Fruit fly (Drosophila melanogaster) whole organism, embryonic: ENCODE measurements around the gene Dscam3.

Experiments used
- CG10209 ChIP-seq: fragments of 200-800 bp; sonication (Bioruptor generic); optimal IDR thresholded peaks from 3 replicates; lab custom pipeline; 2017; ENCODE audit warnings: missing biosample characterization, mild to moderate bottlenecking, missing genetic modification characterization, missing genetic modification reagents
- CG10431 ChIP-seq: fragments of 200-800 bp; sonication (Bioruptor generic); optimal IDR thresholded peaks from 3 replicates; lab custom pipeline; 2018; ENCODE audit warnings: missing biosample characterization, mild to moderate bottlenecking, missing genetic modification characterization
- CG10959 ChIP-seq: fragments of 200-800 bp; sonication (Bioruptor generic); IDR thresholded peaks from 2 replicates; pipeline ENCODE4 v1.3.6; 2022; ENCODE audit warnings: missing biosample characterization, missing genetic modification characterization
- CG11456 ChIP-seq: fragments of 200-800 bp; sonication (Bioruptor generic); IDR thresholded peaks from 3 replicates; pipeline ENCODE4 v1.3.6; 2022; ENCODE audit warnings: missing biosample characterization, missing genetic modification characterization
- CG15514 ChIP-seq: fragments of 200-800 bp; sonication (Bioruptor generic); optimal IDR thresholded peaks from 3 replicates; lab custom pipeline; 2017; ENCODE audit warnings: missing biosample characterization, missing genetic modification characterization, mild to moderate bottlenecking, moderate library complexity, missing genetic modification reagents
- CG1603 ChIP-seq: fragments of 200-800 bp; sonication (Bioruptor generic); optimal IDR thresholded peaks from 2 replicates; lab custom pipeline; 2019; ENCODE audit warnings: missing biosample characterization, mild to moderate bottlenecking, missing genetic modification characterization, moderate library complexity
- CG17802 ChIP-seq: fragments of 200-800 bp; sonication (Bioruptor generic); optimal IDR thresholded peaks from 2 replicates; lab custom pipeline; 2018; ENCODE audit warnings: missing biosample characterization, mild to moderate bottlenecking, missing genetic modification characterization, moderate library complexity
- CG18262 ChIP-seq: fragments of 200-800 bp; optimal IDR thresholded peaks from 3 replicates; lab custom pipeline; 2019; ENCODE audit warnings: missing biosample characterization, mild to moderate bottlenecking, missing genetic modification characterization, moderate library complexity
- CG34422 ChIP-seq: fragments of 200-800 bp; sonication (Bioruptor generic); IDR thresholded peaks from 3 replicates; pipeline ENCODE4 v1.3.6; 2022; ENCODE audit warnings: missing biosample characterization, missing genetic modification characterization
- CG7556 ChIP-seq: fragments of 200-800 bp; sonication (Bioruptor generic); optimal IDR thresholded peaks from 2 replicates; lab custom pipeline; 2017; ENCODE audit warnings: missing biosample characterization, mild to moderate bottlenecking, missing genetic modification characterization
- CG7963 ChIP-seq: fragments of 200-800 bp; sonication (Bioruptor generic); IDR thresholded peaks from 3 replicates; pipeline ENCODE4 v1.3.6; 2022; ENCODE audit warnings: missing biosample characterization, missing genetic modification characterization; ENCODE audit not compliant: partially characterized antibody
- CG8359 ChIP-seq: fragments of 200-800 bp; sonication (Bioruptor generic); optimal IDR thresholded peaks from 2 replicates; lab custom pipeline; 2017; ENCODE audit warnings: missing biosample characterization, mild to moderate bottlenecking, missing genetic modification characterization, borderline replicate concordance
- CTCF ChIP-seq: fragments of 200-800 bp; sonication (Bioruptor generic); optimal IDR thresholded peaks from 2 replicates; lab custom pipeline; 2017; ENCODE audit warnings: missing biosample characterization, mild to moderate bottlenecking, missing genetic modification characterization, moderate library complexity
- Drgx ChIP-seq: fragments of 200-800 bp; sonication (Bioruptor generic); IDR thresholded peaks from 2 replicates; pipeline ENCODE4 v1.3.6; 2022; ENCODE audit warnings: missing biosample characterization, missing genetic modification characterization
- Eip74EF ChIP-seq, 2 experiments: fragments of 200-800 bp in 1 of 2; fragments of >200 bp in 1 of 2; sonication (Bioruptor generic) in 1 of 2; optimal IDR thresholded peaks; 2 replicates each; lab custom pipeline; 2017 to 2019; ENCODE audit warnings: missing biosample characterization in 2 of 2, missing genetic modification characterization in 2 of 2, mild to moderate bottlenecking in 1 of 2, moderate library complexity in 1 of 2
- Elba2 ChIP-seq: fragments of 200-800 bp; sonication (Bioruptor generic); optimal IDR thresholded peaks from 3 replicates; lab custom pipeline; 2016; ENCODE audit warnings: missing biosample characterization, missing genetic modification characterization
- Gsc ChIP-seq: fragments of 200-800 bp; sonication (Bioruptor generic); IDR thresholded peaks from 2 replicates; pipeline ENCODE4 v1.3.6; 2022; ENCODE audit warnings: missing biosample characterization, missing genetic modification characterization
- Hmr ChIP-seq: fragments of 200-800 bp; sonication (Bioruptor generic); optimal IDR thresholded peaks from 3 replicates; lab custom pipeline; 2017; ENCODE audit warnings: mild to moderate bottlenecking, missing biosample characterization, missing genetic modification reagents, missing genetic modification characterization
- Hr78 ChIP-seq, 2 experiments: fragments of 200-800 bp in 1 of 2; fragments of >200 bp in 1 of 2; sonication (Bioruptor generic) in 1 of 2; optimal IDR thresholded peaks; 2 replicates each; lab custom pipeline; 2017 to 2019; ENCODE audit warnings: missing biosample characterization in 2 of 2, missing genetic modification characterization in 2 of 2, mild to moderate bottlenecking in 1 of 2, moderate library complexity in 1 of 2
- Hsf ChIP-seq: fragments of 200-800 bp; sonication (Bioruptor generic); optimal IDR thresholded peaks from 3 replicates; lab custom pipeline; 2016; ENCODE audit warnings: missing biosample characterization, missing genetic modification characterization
- NC2β ChIP-seq: fragments of 200-800 bp; sonication (Bioruptor generic); optimal IDR thresholded peaks from 2 replicates; lab custom pipeline; 2016; ENCODE audit warnings: missing biosample characterization, missing genetic modification characterization
- aop ChIP-seq: fragments of 200-800 bp; sonication (Bioruptor generic); IDR thresholded peaks from 2 replicates; pipeline ENCODE4 v1.3.6; 2022; ENCODE audit warnings: missing biosample characterization, missing genetic modification characterization
- dm ChIP-seq: fragments of 200-800 bp; sonication (Bioruptor generic); optimal IDR thresholded peaks from 3 replicates; lab custom pipeline; 2016; ENCODE audit warnings: missing biosample characterization, missing genetic modification characterization
- ftz-f1 ChIP-seq: fragments of 200-800 bp; sonication (Bioruptor generic); optimal IDR thresholded peaks from 2 replicates; lab custom pipeline; 2016; ENCODE audit warnings: missing biosample characterization, missing genetic modification characterization
- gt ChIP-seq: fragments of 200-800 bp; sonication (Bioruptor generic); IDR thresholded peaks from 2 replicates; pipeline ENCODE4 v1.3.6; 2022; ENCODE audit warnings: missing biosample characterization, missing genetic modification characterization
- hkb ChIP-seq, 2 experiments: fragments of 200-800 bp in 1 of 2; fragments of >200 bp in 1 of 2; sonication (Bioruptor generic) in 1 of 2; IDR thresholded peaks in 1 of 2; optimal IDR thresholded peaks in 1 of 2; 2 replicates each; pipeline versions ENCODE4 v1.3.6 to Lab custom; 2017 to 2022; ENCODE audit warnings: missing biosample characterization in 1 of 2, missing genetic modification characterization in 1 of 2
- jumu ChIP-seq: fragments of 200-800 bp; sonication (Bioruptor generic); optimal IDR thresholded peaks from 3 replicates; lab custom pipeline; 2016; ENCODE audit warnings: missing biosample characterization, missing genetic modification characterization
- lov ChIP-seq, 2 experiments: fragments of 200-800 bp in 1 of 2; fragments of >200 bp in 1 of 2; sonication (Bioruptor generic) in 1 of 2; IDR thresholded peaks in 1 of 2; optimal IDR thresholded peaks in 1 of 2; 2 replicates in 1 of 2; 3 replicates in 1 of 2; pipeline versions ENCODE4 v1.3.6 to Lab custom; 2017 to 2022; ENCODE audit warnings: missing biosample characterization in 1 of 2, missing genetic modification characterization in 1 of 2
- p53 ChIP-seq: fragments of 200-800 bp; sonication (Bioruptor generic); optimal IDR thresholded peaks from 2 replicates; lab custom pipeline; 2016; ENCODE audit warnings: missing biosample characterization, missing genetic modification characterization
- so ChIP-seq: fragments of 200-800 bp; sonication (Bioruptor generic); IDR thresholded peaks from 3 replicates; pipeline ENCODE4 v1.3.6; 2022; ENCODE audit warnings: missing biosample characterization, missing genetic modification characterization
- tio ChIP-seq: fragments of 200-800 bp; sonication (Bioruptor generic); optimal IDR thresholded peaks from 2 replicates; lab custom pipeline; 2017; ENCODE audit warnings: missing biosample characterization, missing genetic modification characterization, inconsistent platforms
- trh ChIP-seq: fragments of 200-800 bp; sonication (Bioruptor generic); optimal IDR thresholded peaks from 2 replicates; lab custom pipeline; 2016; ENCODE audit warnings: missing biosample characterization, missing genetic modification characterization
- z ChIP-seq: fragments of 200-800 bp; sonication (Bioruptor generic); IDR thresholded peaks from 3 replicates; pipeline ENCODE4 v1.3.6; 2022; ENCODE audit warnings: missing biosample characterization, missing genetic modification characterization

Dscam3 gene

dm6 chr3R:17440628-17441027 lies 64.8 kb downstream of the Dscam3 start, which contains the start of gene CG14331:
Gene CG14331, minus strand, starts transcription at chr3R:17440728.
- TF ChIP-seq CG8359 (GFP tag; lab: Kevin White, UChicago) (no peak), CG18262 (tag; lab: Kevin White, UChicago) (no peak), trh (no peak), CG1603 (tag; lab: Kevin White, UChicago) (no peak), CG10959 (GFP tag; lab: Robert Waterston, UW) (no peak), Hr78 (GFP tag; optimal IDR thresholded peaks at IDR 0.05; lab: Kevin White, UChicago) (no peak), Gsc (GFP tag; lab: Robert Waterston, UW) (no peak), so (GFP tag; lab: Robert Waterston, UW) (no peak), lov (optimal IDR thresholded peaks at IDR 0.05; lab: Kevin White, UChicago) (no peak), lov (GFP tag; IDR thresholded peaks at IDR 0.05; lab: Robert Waterston, UW) (no peak), aop (GFP tag; lab: Robert Waterston, UW) (no peak), z (GFP tag; lab: Robert Waterston, UW) (no peak), CG7963 (GFP tag; lab: Robert Waterston, UW) (no peak), dm (GFP tag; lab: Kevin White, UChicago) (no peak), p53 (GFP tag; lab: Kevin White, UChicago) (no peak), CG34422 (GFP tag; lab: Robert Waterston, UW) (no peak), gt (GFP tag; lab: Robert Waterston, UW) (no peak)

- TF ChIP-seq Hmr (no peak), CTCF (GFP tag; lab: Kevin White, UChicago) (no peak), CG17802 (tag; lab: Kevin White, UChicago) (no peak), CG10209 (GFP tag; lab: Kevin White, UChicago) (no peak)
Observed at dm6 chr3R:17434330-17434729, 71.1 kb downstream of the Dscam3 start, which contains the start of gene CG44090. Gene CG44090, minus strand, starts transcription at chr3R:17434430.

DNA sequence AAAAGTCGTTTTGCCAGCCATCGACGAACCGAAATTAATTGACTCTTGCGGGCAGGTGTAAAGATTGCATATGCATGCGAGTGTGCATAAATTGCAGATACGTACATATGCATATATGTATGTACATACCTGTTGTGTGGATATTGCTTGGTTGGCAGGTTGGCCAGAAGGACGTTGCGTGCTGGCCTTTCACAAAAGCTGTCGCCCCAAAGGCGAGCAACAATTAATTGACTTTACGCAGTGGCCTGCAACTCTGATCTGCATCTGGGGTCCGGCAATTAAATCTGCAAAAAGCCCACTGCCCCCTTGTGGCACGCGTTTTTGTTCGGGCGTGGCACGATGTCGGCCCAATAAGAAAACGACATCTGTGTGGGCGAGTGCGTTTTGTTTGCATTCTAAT lies 72.3 kb downstream of the Dscam3 start:
- TF ChIP-seq CG15514 (GFP tag; lab: Kevin White, UChicago) (no peak), Elba2 (GFP tag; lab: Kevin White, UChicago) (peak; percentile 31), CG11456 (GFP tag; lab: Robert Waterston, UW) (0 out of 3 replicates have a peak, but pooled peaks have one; percentile 9)

DNA sequence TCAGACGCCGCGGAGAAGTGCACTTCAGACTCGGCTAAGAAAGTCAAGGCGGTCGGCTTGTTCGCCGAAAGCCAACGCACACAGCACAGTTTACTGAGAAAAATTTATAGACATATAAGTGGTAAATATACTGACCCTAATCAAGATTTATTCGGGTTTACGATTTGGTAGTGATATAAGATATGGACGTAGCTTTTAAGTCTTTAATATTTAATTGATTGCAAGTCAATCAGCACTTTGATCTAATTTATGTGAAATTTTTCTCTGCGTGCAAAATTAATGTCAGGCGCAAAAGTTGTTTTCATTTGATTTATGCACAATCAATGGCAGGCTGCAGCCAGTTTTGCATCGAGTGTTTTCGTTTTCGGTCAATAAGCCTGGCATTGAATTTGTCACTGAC lies 75.0 kb downstream of the Dscam3 start:
- TF ChIP-seq Drgx (GFP tag; lab: Robert Waterston, UW), result peak; percentile 68
- TF ChIP-seq jumu (GFP tag; lab: Kevin White, UChicago), result no peak
- TF ChIP-seq, all 482 proteins: peak for 1

- TF ChIP-seq ftz-f1, result no peak
- TF ChIP-seq Eip74EF (GFP tag; optimal IDR thresholded peaks at IDR 0.05; lab: Kevin White, UChicago), result no peak
- no peak for TF ChIP-seq CG7556
- no peak for TF ChIP-seq Hsf (GFP tag; lab: Kevin White, UChicago)
- no peak for TF ChIP-seq hkb (optimal IDR thresholded peaks at IDR 0.05; lab: Kevin White, UChicago)
- no peak for TF ChIP-seq hkb (GFP tag; IDR thresholded peaks at IDR 0.05; lab: Robert Waterston, UW)
- TF ChIP-seq tio (GFP tag; lab: Kevin White, UChicago), result no peak
- peak; percentile 93 for TF ChIP-seq CG10431 (GFP tag; lab: Kevin White, UChicago)
- TF ChIP-seq NC2β, result no peak
Observed at dm6 chr3R:17426265-17426664, 79.2 kb downstream of the Dscam3 start.
